Worm (Caenorhabditis elegans): Measurements from ENCODE around the gene T15B7.1.

DNA sequence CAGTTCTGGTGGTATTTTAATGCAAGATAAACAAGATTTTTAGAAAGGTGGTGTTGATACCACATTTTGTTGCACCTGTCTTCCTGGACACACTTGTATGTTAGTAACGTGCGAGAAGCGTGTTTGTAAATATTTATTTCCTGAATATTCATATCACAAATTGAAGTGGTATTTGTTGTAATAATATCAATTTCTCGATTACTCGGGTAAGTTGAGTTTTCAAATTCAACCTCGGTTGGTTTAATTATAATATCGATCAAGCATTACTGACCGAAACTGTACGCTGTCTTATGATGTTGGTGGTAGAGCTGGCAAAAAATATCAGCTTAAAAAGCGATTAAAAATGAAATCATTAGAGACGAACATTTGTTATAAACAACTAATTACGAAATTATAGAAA, 38.5 kb upstream of the T15B7.1 start, which contains the start of gene dmsr-11:
- TF ChIP-seq mdl-1 (tag; optimal IDR thresholded peaks at IDR 0.05) (no peak), snpc-4 (tag; optimal IDR thresholded peaks at IDR 0.05) (no peak), pha-4 (GFP tag; IDR thresholded peaks at IDR 0.05) (no peak), pha-4 (tag; optimal IDR thresholded peaks at IDR 0.05) (no peak)
